Worm (Caenorhabditis elegans) whole organism, L4 larva: ENCODE results near the gene nhr-280.

Experiments used
- ama-1 ChIP-seq: fragments of 150-350 bp; optimal IDR thresholded peaks from 2 replicates; lab custom pipeline; 2014; ENCODE audit warnings: inconsistent platforms, mixed read lengths
- mep-1 ChIP-seq: fragments of 150-350 bp; sonication (generic microtip); optimal IDR thresholded peaks from 3 replicates; lab custom pipeline; 2014; ENCODE audit warnings: missing biosample characterization, missing genetic modification characterization
- nhr-48 ChIP-seq: sonication (generic microtip); optimal IDR thresholded peaks from 2 replicates; lab custom pipeline; 2016; ENCODE audit warnings: mild to moderate bottlenecking, missing genetic modification characterization, missing compliant biosample characterization
- pqm-1 ChIP-seq: sonication (generic microtip); optimal IDR thresholded peaks from 2 replicates; lab custom pipeline; 2017; ENCODE audit warnings: missing biosample characterization, missing genetic modification characterization

- TF ChIP-seq ama-1 (no peak), pqm-1 (no peak), nhr-48 (tag; lab: Kevin White, UChicago) (no peak), mep-1 (tag; lab: Kevin White, UChicago) (no peak)
Measured at ce11 chrIII:177715-178114, 47.2 kb upstream of the nhr-280 start, which contains the start of gene F40G9.14.
